Worm (Caenorhabditis elegans) whole organism, young adult: Measurements from ENCODE around the gene C50C3.12.

Experiments
- F10E7.11 ChIP-seq: sonication (generic microtip); optimal IDR thresholded peaks from 2 replicates; lab custom pipeline; 2017; ENCODE audit warnings: mild to moderate bottlenecking, missing genetic modification characterization, moderate library complexity, missing compliant biosample characterization
- F23B12.7 ChIP-seq: sonication (generic microtip); optimal IDR thresholded peaks from 2 replicates; lab custom pipeline; 2017; ENCODE audit warnings: missing genetic modification characterization, mild to moderate bottlenecking, missing compliant biosample characterization, antibody characterized with exemption, moderate library complexity; ENCODE audit not compliant: insufficient read depth
- F57C9.4 ChIP-seq: sonication (generic microtip); optimal IDR thresholded peaks from 2 replicates; lab custom pipeline; 2017; ENCODE audit warnings: mild to moderate bottlenecking, missing genetic modification characterization, missing compliant biosample characterization
- K12H6.12 ChIP-seq: fragments of 200-800 bp; sonication (Bioruptor generic); optimal IDR thresholded peaks from 2 replicates; lab custom pipeline; 2018; ENCODE audit warnings: mild to moderate bottlenecking, missing genetic modification characterization, missing compliant biosample characterization
- cebp-1 ChIP-seq, 2 experiments: fragments of 200-800 bp in 1 of 2; sonication (Bioruptor generic) in 1 of 2; sonication (generic microtip) in 1 of 2; IDR thresholded peaks in 1 of 2; optimal IDR thresholded peaks in 1 of 2; 2 replicates each; pipeline versions ENCODE4 v1.3.6 to Lab custom; 2017 to 2022; ENCODE audit warnings: missing compliant biosample characterization in 2 of 2, missing genetic modification characterization in 2 of 2, mild to moderate bottlenecking in 1 of 2, missing genetic modification reagents in 1 of 2, moderate library complexity in 1 of 2
- ceh-91 ChIP-seq: fragments of 200-800 bp; sonication (Bioruptor generic); IDR thresholded peaks from 2 replicates; pipeline ENCODE4 v1.3.6; 2022; ENCODE audit warnings: missing genetic modification reagents, missing genetic modification characterization, missing compliant biosample characterization
- efl-1 ChIP-seq: fragments of 150-350 bp; optimal IDR thresholded peaks from 2 replicates; lab custom pipeline; 2014; ENCODE audit warnings: missing biosample characterization, missing genetic modification reagents, missing genetic modification characterization
- lin-35 ChIP-seq, 3 experiments: fragments of 150-350 bp in 2 of 3; sonication (generic microtip) in 1 of 3; optimal IDR thresholded peaks; 2 replicates each; lab custom pipeline; 2014 to 2018; ENCODE audit warnings: missing biosample characterization in 3 of 3, missing genetic modification characterization in 3 of 3, missing genetic modification reagents in 3 of 3
- nhr-90 ChIP-seq: sonication (generic microtip); optimal IDR thresholded peaks from 2 replicates; lab custom pipeline; 2016; ENCODE audit warnings: missing genotype, mild to moderate bottlenecking, missing genetic modification characterization, missing compliant biosample characterization
- pha-4 ChIP-seq: fragments of 150-350 bp; sonication (generic microtip); optimal IDR thresholded peaks from 2 replicates; lab custom pipeline; 2014; ENCODE audit warnings: missing biosample characterization, missing genetic modification reagents, missing genetic modification characterization
- rcor-1 ChIP-seq: fragments of 200-800 bp; sonication (Bioruptor generic); IDR thresholded peaks from 2 replicates; pipeline ENCODE4 v1.3.6; 2022; ENCODE audit warnings: missing genetic modification reagents, missing genetic modification characterization, missing compliant biosample characterization
- somi-1 ChIP-seq: fragments of 200-800 bp; sonication (Bioruptor generic); optimal IDR thresholded peaks from 2 replicates; lab custom pipeline; 2018; ENCODE audit warnings: mild to moderate bottlenecking, missing genetic modification characterization, missing compliant biosample characterization
- sptf-2 ChIP-seq: fragments of 200-800 bp; sonication (Bioruptor generic); optimal IDR thresholded peaks from 2 replicates; lab custom pipeline; 2018; ENCODE audit warnings: mild to moderate bottlenecking, missing genetic modification characterization, missing compliant biosample characterization

- TF ChIP-seq K12H6.12 (tag; lab: Kevin White, UChicago) (no peak), F10E7.11 (no peak), efl-1 (GFP tag; lab: Kevin White, UChicago) (no peak), rcor-1 (GFP tag; lab: Robert Waterston, UW) (no peak), ceh-91 (GFP tag; lab: Robert Waterston, UW) (no peak), cebp-1 (GFP tag; IDR thresholded peaks at IDR 0.05; lab: Robert Waterston, UW) (no peak), cebp-1 (tag; optimal IDR thresholded peaks at IDR 0.05; lab: Kevin White, UChicago) (no peak), F57C9.4 (tag; lab: Kevin White, UChicago) (no peak), lin-35 (GFP tag; optimal IDR thresholded peaks at IDR 0.05; lab: Kevin White, UChicago) (no peak), nhr-90 (tag; lab: Kevin White, UChicago) (no peak), sptf-2 (no peak), F23B12.7 (tag; lab: Kevin White, UChicago) (no peak), pha-4 (tag; lab: Kevin White, UChicago) (no peak), somi-1 (no peak)
Observed at ce11 chrIII:8226178-8226577, 49.8 kb downstream of the C50C3.12 start, which contains the start of gene rfs-1.
